Fruit fly (Drosophila melanogaster): ENCODE measurements around the gene CG13465.

- TF ChIP-seq Dfd (GFP tag; optimal IDR thresholded peaks at IDR 0.05): no peak
- TF ChIP-seq N (GFP tag; optimal IDR thresholded peaks at IDR 0.05): no peak
- TF ChIP-seq psq (GFP tag; optimal IDR thresholded peaks at IDR 0.05): no peak
- TF ChIP-seq foxo (GFP tag; optimal IDR thresholded peaks at IDR 0.05): no peak
Measured at dm6 chr3L:14968553-14968952, 24.4 kb upstream of the CG13465 start.

Measured in whole organism, wandering third instar larva.